Worm (Caenorhabditis elegans) whole organism, midembryonic: ENCODE results near the gene K06G5.1.

ENCODE experiments used
- T22C8.4 ChIP-seq: fragments of 200-800 bp; sonication (Bioruptor generic); IDR thresholded peaks from 2 replicates; pipeline ENCODE4 v1.3.6; 2022; ENCODE audit warnings: missing genetic modification characterization, missing compliant biosample characterization
- cog-1 ChIP-seq: sonication (generic microtip); optimal IDR thresholded peaks from 2 replicates; lab custom pipeline; 2016; ENCODE audit warnings: missing genetic modification characterization, missing compliant biosample characterization
- flt-1 ChIP-seq: fragments of 200-800 bp; sonication (Bioruptor generic); IDR thresholded peaks from 2 replicates; pipeline ENCODE4 v1.3.6; 2022; ENCODE audit warnings: missing genetic modification characterization, missing compliant biosample characterization
- klf-2 ChIP-seq: fragments of 200-800 bp; sonication (Bioruptor generic); conservative IDR thresholded peaks from 2 replicates; pipeline ENCODE4 v1.3.6; 2022; ENCODE audit warnings: missing genetic modification reagents, missing genetic modification characterization, missing compliant biosample characterization
- med-1 ChIP-seq: sonication (generic microtip); optimal IDR thresholded peaks from 2 replicates; lab custom pipeline; 2017; ENCODE audit warnings: missing genetic modification characterization, mild to moderate bottlenecking, missing compliant biosample characterization, antibody characterized with exemption, missing genetic modification reagents; ENCODE audit not compliant: insufficient read depth
- ref-1 ChIP-seq: fragments of 200-800 bp; sonication (Bioruptor generic); conservative IDR thresholded peaks from 2 replicates; pipeline ENCODE4 v1.3.6; 2022; ENCODE audit warnings: missing genetic modification reagents, missing genetic modification characterization, missing compliant biosample characterization
- tab-1 ChIP-seq: fragments of 200-800 bp; sonication (Bioruptor generic); IDR thresholded peaks from 2 replicates; pipeline ENCODE4 v1.3.6; 2022; ENCODE audit warnings: missing genetic modification characterization, missing compliant biosample characterization
- ztf-23 ChIP-seq: fragments of 200-800 bp; sonication (Bioruptor generic); IDR thresholded peaks from 2 replicates; pipeline ENCODE4 v1.3.6; 2022; ENCODE audit warnings: missing genetic modification reagents, missing genetic modification characterization, missing compliant biosample characterization
- ztf-29 ChIP-seq: fragments of 200-800 bp; sonication (Bioruptor generic); IDR thresholded peaks from 2 replicates; pipeline ENCODE4 v1.3.6; 2022; ENCODE audit warnings: missing genetic modification reagents, missing genetic modification characterization, missing compliant biosample characterization

ce11 chrX:14257661-14258060, 42.9 kb downstream of the K06G5.1 start, which contains the start of gene E02H4.4:
- TF ChIP-seq flt-1 (GFP tag; lab: Robert Waterston, UW) = no peak
- no peak for TF ChIP-seq T22C8.4 (GFP tag; lab: Robert Waterston, UW)
- TF ChIP-seq ref-1 (GFP tag; lab: Robert Waterston, UW) = no peak
- TF ChIP-seq ztf-29 (GFP tag; lab: Robert Waterston, UW) = no peak
- no peak for TF ChIP-seq ztf-23 (GFP tag; lab: Robert Waterston, UW)
- no peak for TF ChIP-seq tab-1
- TF ChIP-seq klf-2 = no peak
- TF ChIP-seq med-1 (GFP tag; lab: Kevin White, UChicago) = no peak
- TF ChIP-seq cog-1 (tag; lab: Kevin White, UChicago) = no peak
